Worm (Caenorhabditis elegans) whole organism, L4 larva: ENCODE results near the gene T07D3.4.
A peak's percentile ranks its signal among the peaks of the same experiment; 100 is the strongest.

ENCODE experiments used
- nhr-11 ChIP-seq: fragments of 150-350 bp; optimal IDR thresholded peaks from 2 replicates; lab custom pipeline; 2014; ENCODE audit warnings: missing biosample characterization, missing genetic modification characterization
- nhr-28 ChIP-seq: fragments of 150-350 bp; optimal IDR thresholded peaks from 2 replicates; lab custom pipeline; 2014; ENCODE audit warnings: missing biosample characterization, missing genetic modification characterization
- snpc-4 ChIP-seq: fragments of 150-350 bp; optimal IDR thresholded peaks from 2 replicates; lab custom pipeline; 2014; ENCODE audit warnings: missing biosample characterization, missing genetic modification characterization
- unc-130 ChIP-seq: sonication (generic microtip); optimal IDR thresholded peaks from 2 replicates; lab custom pipeline; 2016; ENCODE audit warnings: missing genetic modification reagents, missing genetic modification characterization, missing compliant biosample characterization
- ztf-11 ChIP-seq: fragments of 150-350 bp; optimal IDR thresholded peaks from 2 replicates; lab custom pipeline; 2014; ENCODE audit warnings: missing biosample characterization, missing genetic modification characterization

- TF ChIP-seq nhr-28 (tag; lab: Kevin White, UChicago): peak; percentile 58
- TF ChIP-seq ztf-11 (tag; lab: Kevin White, UChicago): no peak
- no peak for TF ChIP-seq unc-130
- TF ChIP-seq nhr-11 (tag; lab: Kevin White, UChicago): no peak
- TF ChIP-seq snpc-4 (tag; lab: Kevin White, UChicago): no peak
These were observed 12.7 kb downstream of the T07D3.4 start, which contains the start of gene T07D3.9 for ce11 chrII:900720-901332.
